Worm (Caenorhabditis elegans) whole organism, late embryonic: ENCODE results near the gene srw-86.

Experiments
- C38D4.7 ChIP-seq: fragments of 200-800 bp; sonication (Bioruptor generic); optimal IDR thresholded peaks from 2 replicates; lab custom pipeline; 2018; ENCODE audit warnings: mild to moderate bottlenecking, missing genetic modification characterization, moderate library complexity, missing compliant biosample characterization
- K02D7.2 ChIP-seq: sonication (generic microtip); optimal IDR thresholded peaks from 2 replicates; lab custom pipeline; 2017; ENCODE audit warnings: mild to moderate bottlenecking, missing genetic modification characterization, missing compliant biosample characterization
- K09A11.1 ChIP-seq: sonication (generic microtip); optimal IDR thresholded peaks from 2 replicates; lab custom pipeline; 2017; ENCODE audit warnings: antibody characterized with exemption, mild to moderate bottlenecking, missing genetic modification characterization, missing compliant biosample characterization; ENCODE audit not compliant: insufficient read depth
- Y22D7AL.16 ChIP-seq: sonication (generic microtip); optimal IDR thresholded peaks from 2 replicates; lab custom pipeline; 2016; ENCODE audit warnings: missing genetic modification characterization, missing compliant biosample characterization
- ama-1 ChIP-seq: fragments of 150-350 bp; optimal IDR thresholded peaks from 2 replicates; lab custom pipeline; 2014
- ceh-14 ChIP-seq: sonication (generic microtip); optimal IDR thresholded peaks from 2 replicates; lab custom pipeline; 2016; ENCODE audit warnings: missing genotype, missing genetic modification characterization, missing compliant biosample characterization
- ceh-22 ChIP-seq: sonication (generic microtip); optimal IDR thresholded peaks from 2 replicates; lab custom pipeline; 2017; ENCODE audit warnings: missing biosample characterization, missing genetic modification characterization
- ceh-34 ChIP-seq: sonication (generic microtip); optimal IDR thresholded peaks from 2 replicates; lab custom pipeline; 2016; ENCODE audit warnings: mild to moderate bottlenecking, missing genetic modification characterization, missing compliant biosample characterization
- ceh-45 ChIP-seq: fragments of 200-800 bp; sonication (Bioruptor generic); IDR thresholded peaks from 2 replicates; pipeline ENCODE4 v1.3.6; 2022; ENCODE audit warnings: missing genetic modification reagents, missing genetic modification characterization, missing compliant biosample characterization
- ceh-9 ChIP-seq: sonication (generic microtip); optimal IDR thresholded peaks from 2 replicates; lab custom pipeline; 2016; ENCODE audit warnings: mild to moderate bottlenecking, missing genetic modification characterization, inconsistent platforms, missing compliant biosample characterization
- che-1 ChIP-seq: sonication (generic microtip); optimal IDR thresholded peaks from 2 replicates; lab custom pipeline; 2016; ENCODE audit warnings: mild to moderate bottlenecking, missing genetic modification characterization, missing compliant biosample characterization
- ets-4 ChIP-seq: sonication (generic microtip); optimal IDR thresholded peaks from 2 replicates; lab custom pipeline; 2016; ENCODE audit warnings: missing genetic modification characterization, missing compliant biosample characterization
- fax-1 ChIP-seq: sonication (generic microtip); optimal IDR thresholded peaks from 2 replicates; lab custom pipeline; 2016; ENCODE audit warnings: missing genotype, missing genetic modification characterization, missing compliant biosample characterization
- fkh-10 ChIP-seq: fragments of 150-350 bp; optimal IDR thresholded peaks from 2 replicates; lab custom pipeline; 2014; ENCODE audit warnings: missing biosample characterization, missing genetic modification reagents, missing genetic modification characterization
- fkh-6 ChIP-seq: sonication (generic microtip); optimal IDR thresholded peaks from 2 replicates; lab custom pipeline; 2016; ENCODE audit warnings: missing genetic modification characterization, missing compliant biosample characterization
- hlh-13 ChIP-seq: fragments of 200-800 bp; sonication (Bioruptor generic); optimal IDR thresholded peaks from 2 replicates; lab custom pipeline; 2018; ENCODE audit warnings: mild to moderate bottlenecking, missing genetic modification characterization, missing compliant biosample characterization
- hlh-15 ChIP-seq: sonication (generic microtip); optimal IDR thresholded peaks from 2 replicates; lab custom pipeline; 2016; ENCODE audit warnings: missing genetic modification characterization, missing compliant biosample characterization
- hlh-30 ChIP-seq: sonication (generic microtip); optimal IDR thresholded peaks from 2 replicates; lab custom pipeline; 2017; ENCODE audit warnings: antibody characterized with exemption, missing genetic modification characterization, missing compliant biosample characterization; ENCODE audit not compliant: insufficient read depth
- hlh-6 ChIP-seq: sonication (generic microtip); optimal IDR thresholded peaks from 2 replicates; lab custom pipeline; 2016; ENCODE audit warnings: missing genotype, missing genetic modification characterization, missing compliant biosample characterization
- hlh-8 ChIP-seq: sonication (generic microtip); optimal IDR thresholded peaks from 2 replicates; lab custom pipeline; 2016; ENCODE audit warnings: missing genotype, missing genetic modification characterization, missing compliant biosample characterization
- lin-11 ChIP-seq: fragments of 200-800 bp; sonication (Bioruptor generic); optimal IDR thresholded peaks from 2 replicates; lab custom pipeline; 2018; ENCODE audit warnings: mild to moderate bottlenecking, missing genetic modification characterization, missing compliant biosample characterization
- madf-2 ChIP-seq: sonication (generic microtip); optimal IDR thresholded peaks from 2 replicates; lab custom pipeline; 2017; ENCODE audit warnings: missing genetic modification characterization, missing compliant biosample characterization
- mec-3 ChIP-seq: sonication (generic microtip); optimal IDR thresholded peaks from 2 replicates; lab custom pipeline; 2016; ENCODE audit warnings: borderline replicate concordance, missing genetic modification characterization, missing compliant biosample characterization
- nfya-1 ChIP-seq: sonication (generic microtip); optimal IDR thresholded peaks from 2 replicates; lab custom pipeline; 2017; ENCODE audit warnings: missing genetic modification characterization, mild to moderate bottlenecking, missing compliant biosample characterization, antibody characterized with exemption, moderate library complexity
- nhr-11 ChIP-seq: fragments of 150-350 bp; optimal IDR thresholded peaks from 2 replicates; lab custom pipeline; 2014; ENCODE audit warnings: missing biosample characterization, missing genetic modification characterization
- nhr-232 ChIP-seq: sonication (generic microtip); optimal IDR thresholded peaks from 2 replicates; lab custom pipeline; 2016; ENCODE audit warnings: missing genetic modification characterization, missing compliant biosample characterization
- odd-2 ChIP-seq: sonication (generic microtip); optimal IDR thresholded peaks from 2 replicates; lab custom pipeline; 2017; ENCODE audit warnings: antibody characterized with exemption, mild to moderate bottlenecking, missing genetic modification characterization, missing compliant biosample characterization
- pag-3 ChIP-seq: sonication (generic microtip); optimal IDR thresholded peaks from 2 replicates; lab custom pipeline; 2016; ENCODE audit warnings: missing compliant biosample characterization, missing genetic modification characterization, borderline replicate concordance
- pat-9 ChIP-seq: fragments of 200-800 bp; sonication (Bioruptor generic); optimal IDR thresholded peaks from 2 replicates; lab custom pipeline; 2018; ENCODE audit warnings: mild to moderate bottlenecking, missing genetic modification characterization, moderate library complexity, missing compliant biosample characterization
- pha-2 ChIP-seq: sonication (generic microtip); optimal IDR thresholded peaks from 2 replicates; lab custom pipeline; 2017; ENCODE audit warnings: mild to moderate bottlenecking, missing genetic modification characterization, missing compliant biosample characterization
- pha-4 ChIP-seq: fragments of 150-350 bp; optimal IDR thresholded peaks from 2 replicates; lab custom pipeline; 2018; ENCODE audit warnings: missing biosample characterization, missing genetic modification reagents, missing genetic modification characterization
- pqm-1 ChIP-seq: sonication (generic microtip); optimal IDR thresholded peaks from 2 replicates; lab custom pipeline; 2016; ENCODE audit warnings: missing genetic modification characterization, missing compliant biosample characterization
- ref-2 ChIP-seq: sonication (generic microtip); optimal IDR thresholded peaks from 2 replicates; lab custom pipeline; 2016; ENCODE audit warnings: missing genetic modification characterization, missing compliant biosample characterization
- rnt-1 ChIP-seq: sonication (generic microtip); optimal IDR thresholded peaks from 2 replicates; lab custom pipeline; 2016; ENCODE audit warnings: missing genetic modification characterization, missing compliant biosample characterization
- sox-2 ChIP-seq: fragments of 200-800 bp; sonication (Bioruptor generic); IDR thresholded peaks from 2 replicates; pipeline ENCODE4 v1.3.6; 2022; ENCODE audit warnings: missing genetic modification reagents, missing genetic modification characterization, missing compliant biosample characterization
- ttx-3 ChIP-seq: sonication (generic microtip); optimal IDR thresholded peaks from 2 replicates; lab custom pipeline; 2016; ENCODE audit warnings: missing genetic modification reagents, missing genetic modification characterization, missing compliant biosample characterization
- unc-3 ChIP-seq, 2 experiments: fragments of 200-800 bp in 1 of 2; sonication (Bioruptor generic) in 1 of 2; sonication (generic microtip) in 1 of 2; conservative IDR thresholded peaks in 1 of 2; optimal IDR thresholded peaks in 1 of 2; 2 replicates each; pipeline versions ENCODE4 v1.3.6 to Lab custom; 2016 to 2022; ENCODE audit warnings: missing compliant biosample characterization in 2 of 2, missing genetic modification characterization in 2 of 2, missing genetic modification reagents in 1 of 2
- unc-42 ChIP-seq: sonication (generic microtip); optimal IDR thresholded peaks from 2 replicates; lab custom pipeline; 2016; ENCODE audit warnings: missing genotype, missing genetic modification characterization, missing compliant biosample characterization
- unc-55 ChIP-seq: sonication (generic microtip); optimal IDR thresholded peaks from 2 replicates; lab custom pipeline; 2017; ENCODE audit warnings: missing biosample characterization, missing genetic modification reagents, missing genetic modification characterization
- zip-5 ChIP-seq: sonication (generic microtip); optimal IDR thresholded peaks from 2 replicates; lab custom pipeline; 2016; ENCODE audit warnings: missing genetic modification characterization, missing compliant biosample characterization

srw-86 gene

DNA sequence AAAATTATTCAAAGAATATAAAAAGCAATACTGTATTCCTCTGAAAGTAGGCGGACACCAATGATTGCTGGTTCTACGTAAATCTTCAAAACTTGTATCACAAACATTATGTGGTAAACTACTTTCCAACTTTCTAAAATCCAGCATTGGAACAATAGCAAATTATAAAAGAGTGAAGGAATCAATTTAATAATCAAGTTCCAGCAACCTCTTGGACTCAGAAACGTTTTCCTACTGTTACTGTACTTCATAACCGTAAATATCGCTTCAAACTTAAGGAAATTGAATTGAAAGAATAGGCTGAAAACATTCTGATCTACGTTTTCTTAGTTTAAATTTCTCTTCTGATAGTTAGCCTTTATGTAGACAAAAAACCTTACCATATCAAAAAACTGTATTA, 3.1 kb upstream of the srw-86 start:
- TF ChIP-seq mec-3 (no peak), sox-2 (GFP tag; lab: Robert Waterston, UW) (no peak), pag-3 (no peak), K09A11.1 (tag; lab: Kevin White, UChicago) (no peak), nhr-232 (tag; lab: Kevin White, UChicago) (no peak), ref-2 (tag; lab: Kevin White, UChicago) (no peak), madf-2 (no peak), odd-2 (no peak), unc-55 (no peak), ceh-22 (no peak), pha-4 (tag; lab: Kevin White, UChicago) (no peak), zip-5 (no peak), ceh-9 (tag; lab: Kevin White, UChicago) (no peak), ceh-45 (GFP tag; lab: Robert Waterston, UW) (no peak)

DNA sequence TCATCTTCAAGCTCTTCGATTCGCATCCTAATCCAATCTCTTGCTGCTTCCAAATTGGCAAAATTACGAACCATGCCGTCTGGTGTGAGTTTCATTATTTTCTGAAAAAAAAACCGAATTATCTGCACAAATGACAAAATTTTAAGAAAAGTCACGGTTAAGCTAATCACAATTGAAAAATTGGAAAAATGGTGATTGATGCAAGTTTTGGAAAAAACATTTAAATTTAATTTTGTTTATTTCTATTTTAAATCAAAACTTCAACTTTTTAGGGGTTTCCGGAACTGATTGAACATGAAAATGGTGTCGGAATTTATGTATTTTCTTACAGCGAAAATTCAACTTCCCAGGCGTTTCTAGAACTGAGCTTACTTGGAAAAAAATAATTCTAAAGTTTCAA, 2.3 kb upstream of the srw-86 start, which contains the start of gene C25F9.12:
Gene C25F9.12 (minus strand): TSS at position 101 of the 400 bp plus-strand sequence.
- TF ChIP-seq hlh-15 (no peak), hlh-30 (tag; lab: Kevin White, UChicago) (no peak)

DNA sequence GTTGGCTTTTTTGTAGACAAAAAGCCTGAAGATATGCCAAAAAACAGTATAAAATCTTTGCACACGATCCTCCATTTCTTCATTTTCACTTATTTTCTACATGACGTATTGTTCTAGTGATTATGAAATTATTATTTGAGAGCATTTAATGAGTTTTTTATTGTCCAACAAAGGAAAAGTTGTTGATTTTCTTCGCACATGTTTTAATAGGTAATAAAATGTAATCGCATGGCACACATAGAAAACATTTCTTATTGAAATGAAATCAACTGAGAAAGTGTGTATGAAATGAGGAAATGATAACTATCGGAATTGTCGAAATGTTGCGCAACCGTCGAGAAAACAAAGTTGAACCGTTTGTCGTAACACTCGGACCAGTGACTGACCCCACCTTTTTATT, 910 bp upstream of the srw-86 start:
- TF ChIP-seq pat-9 (no peak), ceh-9 (tag; lab: Kevin White, UChicago) (no peak), fax-1 (tag; lab: Kevin White, UChicago) (no peak), unc-3 (GFP tag; conservative IDR thresholded peaks at IDR 0.05; lab: Robert Waterston, UW) (no peak), unc-3 (tag; optimal IDR thresholded peaks at IDR 0.05; lab: Kevin White, UChicago) (no peak), ceh-14 (tag; lab: Kevin White, UChicago) (no peak), C38D4.7 (GFP tag; lab: Kevin White, UChicago) (no peak), hlh-15 (no peak), K02D7.2 (tag; lab: Kevin White, UChicago) (no peak), zip-5 (no peak), ama-1 (lab: Kevin White, UChicago) (no peak), rnt-1 (tag; lab: Kevin White, UChicago) (no peak), nhr-11 (tag; lab: Kevin White, UChicago) (no peak)

DNA sequence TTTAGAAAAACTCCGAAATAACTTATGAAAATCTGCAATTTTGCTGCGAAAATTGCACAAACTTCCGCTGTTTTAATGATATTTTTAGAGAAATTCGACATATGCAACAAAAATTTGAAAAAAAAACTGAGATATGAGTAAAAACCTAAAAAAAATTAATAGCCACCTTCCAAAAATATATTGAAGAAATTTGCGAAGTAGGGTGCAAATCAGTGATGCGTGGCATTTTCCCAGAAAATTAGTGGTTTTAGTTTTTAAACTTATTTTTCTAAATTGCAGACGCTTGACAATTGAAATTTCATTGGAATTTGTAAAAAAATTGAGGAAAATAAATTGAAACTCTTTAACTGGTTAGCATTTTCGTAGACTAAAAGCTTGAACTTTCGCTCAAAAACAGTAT, 1.6 kb downstream of the srw-86 start, which contains the start of gene C25F9.13:
Gene C25F9.13 (minus strand): TSS at position 101 of the 400 bp plus-strand sequence.
- TF ChIP-seq nfya-1 (no peak), C38D4.7 (GFP tag; lab: Kevin White, UChicago) (no peak), nhr-232 (tag; lab: Kevin White, UChicago) (no peak), pqm-1 (tag; lab: Kevin White, UChicago) (no peak), unc-42 (tag; lab: Kevin White, UChicago) (no peak), ceh-14 (tag; lab: Kevin White, UChicago) (no peak), che-1 (no peak), hlh-13 (GFP tag; lab: Kevin White, UChicago) (no peak), ets-4 (tag; lab: Kevin White, UChicago) (no peak), fkh-10 (no peak), Y22D7AL.16 (tag; lab: Kevin White, UChicago) (no peak)

DNA sequence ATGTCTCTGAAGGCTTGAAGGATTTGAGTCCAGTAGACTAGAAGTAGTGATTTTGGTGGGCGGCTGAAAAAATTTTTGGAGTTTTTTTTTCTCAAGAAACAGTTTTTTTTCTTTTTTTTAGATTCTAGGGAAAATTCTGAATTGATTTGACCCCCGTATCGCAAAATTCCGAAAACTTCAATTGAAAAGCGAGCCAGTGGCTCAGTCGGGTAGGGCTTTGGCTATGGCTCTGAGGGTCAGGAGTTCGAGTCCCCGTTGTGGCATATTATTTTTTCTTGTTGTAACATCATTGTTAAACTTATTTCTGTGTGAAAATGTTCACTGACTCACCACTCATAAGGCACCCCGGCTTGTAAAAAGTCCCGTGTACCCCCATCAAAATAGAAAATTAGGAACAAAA, 2.1 kb downstream of the srw-86 start:
- no peak for TF ChIP-seq odd-2
- no peak for TF ChIP-seq unc-55
- TF ChIP-seq pha-4 (tag; lab: Kevin White, UChicago): no peak
- no peak for TF ChIP-seq hlh-6 (tag; lab: Kevin White, UChicago)
- no peak for TF ChIP-seq C38D4.7 (GFP tag; lab: Kevin White, UChicago)
- no peak for TF ChIP-seq fkh-6 (tag; lab: Kevin White, UChicago)
- TF ChIP-seq pha-2: no peak
- TF ChIP-seq lin-11 (tag; lab: Kevin White, UChicago): no peak
- TF ChIP-seq hlh-15: no peak
- no peak for TF ChIP-seq ttx-3 (tag; lab: Kevin White, UChicago)
- no peak for TF ChIP-seq ceh-34
- TF ChIP-seq hlh-8 (tag; lab: Kevin White, UChicago): no peak
